Fruit fly (Drosophila melanogaster): ENCODE measurements around the gene Drak.
A peak's percentile ranks its signal among the peaks of the same experiment; 100 is the strongest.

The Drak gene

DNA sequence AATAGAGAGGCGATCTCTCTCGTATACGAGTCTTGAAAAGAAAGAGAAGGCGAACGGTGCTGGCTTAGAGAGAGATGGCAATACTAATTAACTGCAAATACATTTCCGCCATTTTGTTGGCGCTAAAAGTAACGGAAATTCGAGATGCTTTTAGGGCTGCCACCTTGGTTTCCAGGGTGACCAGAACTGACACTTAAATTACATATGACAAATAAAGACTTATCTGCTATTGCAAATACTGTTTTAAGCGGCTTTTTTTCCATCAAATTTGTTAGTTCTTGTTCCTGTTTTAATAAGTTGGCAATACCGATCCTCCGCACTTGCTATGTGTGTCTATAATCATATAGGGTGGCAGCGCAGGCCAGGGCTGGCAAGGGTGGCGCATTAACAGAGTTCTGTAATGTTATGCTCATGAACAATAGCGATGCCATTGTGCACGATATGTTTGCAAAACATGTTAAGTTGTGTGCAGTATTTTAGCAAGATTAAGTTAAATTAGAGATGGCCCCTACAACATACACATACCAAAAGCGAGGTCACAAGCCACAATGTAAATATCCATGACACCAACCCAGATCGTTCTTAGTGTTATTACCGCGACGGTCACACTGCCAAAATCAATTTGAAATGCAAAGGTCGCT lies 87.4 kb downstream of the Drak start, which contains the start of gene nod (continued):
- TF ChIP-seq CG11093 (GFP tag; IDR thresholded peaks at IDR 0.05) (0 out of 3 replicates have a peak, but pooled peaks have one; percentile 18), CG8388 (GFP tag; optimal IDR thresholded peaks at IDR 0.05) (no peak), CG1603 (tag; optimal IDR thresholded peaks at IDR 0.05) (peak; percentile 83), CG7745 (tag; optimal IDR thresholded peaks at IDR 0.05) (no peak), Antp (GFP tag; optimal IDR thresholded peaks at IDR 0.05) (peak; percentile 75), nerfin-1 (tag; optimal IDR thresholded peaks at IDR 0.05) (peak; percentile 72), CG15601 (tag; optimal IDR thresholded peaks at IDR 0.05) (no peak), Lpt (GFP tag; optimal IDR thresholded peaks at IDR 0.05) (no peak), dysf (GFP tag; IDR thresholded peaks at IDR 0.05) (peak; percentile 74; the same call in 2 of the 3 replicates), CG9932 (GFP tag; IDR thresholded peaks at IDR 0.05) (peak; percentile 72), Sox102F (GFP tag; optimal IDR thresholded peaks at IDR 0.05) (peak; percentile 58), lmd (GFP tag; IDR thresholded peaks at IDR 0.05) (peak; percentile 42; the same call in 1 of the 2 replicates), vnd (GFP tag; IDR thresholded peaks at IDR 0.05; ENCODE audit: partially characterized antibody) (no peak), Stat92E (GFP tag; optimal IDR thresholded peaks at IDR 0.05) (no peak), CG10431 (GFP tag; optimal IDR thresholded peaks at IDR 0.05) (no peak), dmrt99B (tag; optimal IDR thresholded peaks at IDR 0.05) (peak; percentile 65), Eip74EF (GFP tag; optimal IDR thresholded peaks at IDR 0.05) (peak in 1 of 2 experiments; percentile 47), Usf (GFP tag; optimal IDR thresholded peaks at IDR 0.05) (no peak), CG3995 (GFP tag; optimal IDR thresholded peaks at IDR 0.05) (no peak), caup (GFP tag; optimal IDR thresholded peaks at IDR 0.05; ENCODE audit: severe bottlenecking) (peak; percentile 68), psq (GFP tag; optimal IDR thresholded peaks at IDR 0.05) (no peak), gce (GFP tag; IDR thresholded peaks at IDR 0.05) (no peak), Pdp1 (GFP tag; optimal IDR thresholded peaks at IDR 0.05) (peak; percentile 59 to 64), CG4282 (GFP tag; optimal IDR thresholded peaks at IDR 0.05) (no peak), ro (GFP tag; IDR thresholded peaks at IDR 0.05) (no peak), CG17361 (GFP tag; IDR thresholded peaks at IDR 0.05) (peak; percentile 71), ap (GFP tag; IDR thresholded peaks at IDR 0.05) (peak; percentile 48), Bdp1 (GFP tag; optimal IDR thresholded peaks at IDR 0.05) (peak; percentile 7), Dp (GFP tag; optimal IDR thresholded peaks at IDR 0.05) (peak; percentile 82), klu (GFP tag; IDR thresholded peaks at IDR 0.05) (peak; percentile 34; the same call in 1 of the 2 replicates), Meics (GFP tag; optimal IDR thresholded peaks at IDR 0.05) (peak; percentile 67), CG6254 (GFP tag; optimal IDR thresholded peaks at IDR 0.05) (no peak), sens (GFP tag) (peak; percentile 88), CG11695 (GFP tag; IDR thresholded peaks at IDR 0.05) (peak; percentile 76), Mad (GFP tag; optimal IDR thresholded peaks at IDR 0.05) (peak; percentile 44), odd (GFP tag; optimal IDR thresholded peaks at IDR 0.05) (no peak), crc (GFP tag; optimal IDR thresholded peaks at IDR 0.05) (peak; percentile 22), ERR (GFP tag; optimal IDR thresholded peaks at IDR 0.05) (peak; percentile 74), CG2202 (tag; optimal IDR thresholded peaks at IDR 0.05) (no peak), CG4854 (GFP tag; optimal IDR thresholded peaks at IDR 0.05) (peak; percentile 44), H2.0 (GFP tag; IDR thresholded peaks at IDR 0.05) (peak; percentile 44; the same call in 1 of the 2 replicates), prd (optimal IDR thresholded peaks at IDR 0.05) (no peak), prd (GFP tag; IDR thresholded peaks at IDR 0.05) (peak; percentile 68; the same call in 2 of the 3 replicates), zfh1 (GFP tag; IDR thresholded peaks at IDR 0.05) (peak; percentile 64), CG13123 (GFP tag; optimal IDR thresholded peaks at IDR 0.05) (peak; percentile 51), cwo (GFP tag; optimal IDR thresholded peaks at IDR 0.05) (peak; percentile 46), lab (GFP tag; optimal IDR thresholded peaks at IDR 0.05) (peak; percentile 75), emc (GFP tag; optimal IDR thresholded peaks at IDR 0.05) (peak; percentile 37), CG2712 (tag; optimal IDR thresholded peaks at IDR 0.05) (peak; percentile 65)

All from whole organism, embryonic.